Worm (Caenorhabditis elegans) whole organism, early embryonic: ENCODE results near the gene T13H5.1.

Experiments used
- B0310.2 ChIP-seq: sonication (generic microtip); optimal IDR thresholded peaks from 2 replicates; lab custom pipeline; 2016; ENCODE audit warnings: mild to moderate bottlenecking, missing genetic modification characterization, missing compliant biosample characterization
- aly-1 ChIP-seq: sonication (generic microtip); optimal IDR thresholded peaks from 2 replicates; lab custom pipeline; 2016; ENCODE audit warnings: missing genetic modification characterization, missing compliant biosample characterization
- ama-1 ChIP-seq: fragments of 150-350 bp; optimal IDR thresholded peaks from 2 replicates; lab custom pipeline; 2014
- ceh-36 ChIP-seq: sonication (generic microtip); optimal IDR thresholded peaks from 2 replicates; lab custom pipeline; 2016; ENCODE audit warnings: missing genetic modification characterization, inconsistent platforms, missing compliant biosample characterization
- ets-7 ChIP-seq: sonication (generic microtip); optimal IDR thresholded peaks from 2 replicates; lab custom pipeline; 2016; ENCODE audit warnings: missing genotype, missing genetic modification characterization, missing compliant biosample characterization
- flt-1 ChIP-seq: fragments of 200-800 bp; sonication (Bioruptor generic); IDR thresholded peaks from 2 replicates; pipeline ENCODE4 v1.3.6; 2022; ENCODE audit warnings: missing genetic modification characterization, missing compliant biosample characterization
- hmbx-1 ChIP-seq: sonication (generic microtip); optimal IDR thresholded peaks from 2 replicates; lab custom pipeline; 2016; ENCODE audit warnings: mild to moderate bottlenecking, missing genetic modification characterization, missing compliant biosample characterization
- hmg-4 ChIP-seq: fragments of 200-800 bp; sonication (Bioruptor generic); optimal IDR thresholded peaks from 2 replicates; lab custom pipeline; 2018; ENCODE audit warnings: mild to moderate bottlenecking, missing genetic modification characterization, missing compliant biosample characterization
- hnd-1 ChIP-seq: sonication (generic microtip); optimal IDR thresholded peaks from 2 replicates; lab custom pipeline; 2016; ENCODE audit warnings: missing genetic modification characterization, missing compliant biosample characterization
- pes-1 ChIP-seq: fragments of 200-800 bp; sonication (Bioruptor generic); IDR thresholded peaks from 2 replicates; pipeline ENCODE4 v1.3.6; 2022; ENCODE audit warnings: missing genetic modification reagents, missing genetic modification characterization, missing compliant biosample characterization
- scrt-1 ChIP-seq: fragments of 200-800 bp; sonication (Bioruptor generic); IDR thresholded peaks from 2 replicates; pipeline ENCODE4 v1.3.6; 2022; ENCODE audit warnings: missing genetic modification characterization, missing compliant biosample characterization
- tbx-11 ChIP-seq: fragments of 200-800 bp; sonication (Bioruptor generic); IDR thresholded peaks from 2 replicates; pipeline ENCODE4 v1.3.6; 2022; ENCODE audit warnings: missing genetic modification characterization, missing compliant biosample characterization
- tbx-37 ChIP-seq: fragments of 200-800 bp; sonication (Bioruptor generic); conservative IDR thresholded peaks from 2 replicates; pipeline ENCODE4 v1.3.6; 2022; ENCODE audit warnings: missing genetic modification reagents, missing genetic modification characterization, missing compliant biosample characterization
- tra-4 ChIP-seq: sonication (generic microtip); optimal IDR thresholded peaks from 2 replicates; lab custom pipeline; 2017; ENCODE audit warnings: missing genetic modification characterization, missing compliant biosample characterization

DNA sequence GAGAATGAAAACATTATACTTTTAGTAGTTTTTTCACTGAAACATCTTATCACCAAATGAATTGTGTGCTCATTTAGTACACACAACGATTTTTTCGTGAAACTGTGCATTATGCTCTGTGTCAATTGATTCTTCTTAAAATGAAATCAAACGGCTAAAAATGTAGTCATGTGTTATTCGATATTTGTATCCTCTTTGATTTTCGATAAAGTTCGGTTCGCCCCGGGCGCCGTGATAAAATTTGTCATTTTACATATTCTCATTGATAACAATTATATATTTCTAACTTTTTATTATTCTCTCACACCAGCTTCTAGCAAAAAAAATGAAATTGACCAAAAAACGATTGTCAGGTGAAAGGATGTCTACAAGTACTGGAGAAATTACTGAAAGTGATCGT is 5.9 kb upstream of the T13H5.1 start, which contains the start of gene ctg-2:
- no peak for TF ChIP-seq ama-1
- no peak for TF ChIP-seq hmg-4 (GFP tag; lab: Kevin White, UChicago)
- TF ChIP-seq flt-1 (GFP tag; lab: Robert Waterston, UW): no peak
- TF ChIP-seq scrt-1 (GFP tag; lab: Robert Waterston, UW): no peak
- no peak for TF ChIP-seq B0310.2 (tag; lab: Kevin White, UChicago)
- TF ChIP-seq tbx-11 (GFP tag; lab: Robert Waterston, UW): no peak
- no peak for TF ChIP-seq aly-1 (tag; lab: Kevin White, UChicago)
- no peak for TF ChIP-seq hnd-1
- no peak for TF ChIP-seq hmbx-1 (tag; lab: Kevin White, UChicago)
- TF ChIP-seq ceh-36: no peak
- no peak for TF ChIP-seq pes-1 (GFP tag; lab: Robert Waterston, UW)
- no peak for TF ChIP-seq tra-4
- TF ChIP-seq tbx-37 (GFP tag; lab: Robert Waterston, UW): no peak
- TF ChIP-seq ets-7 (tag; lab: Kevin White, UChicago): no peak
